Worm (Caenorhabditis elegans): ENCODE measurements around the gene pcp-3.

DNA sequence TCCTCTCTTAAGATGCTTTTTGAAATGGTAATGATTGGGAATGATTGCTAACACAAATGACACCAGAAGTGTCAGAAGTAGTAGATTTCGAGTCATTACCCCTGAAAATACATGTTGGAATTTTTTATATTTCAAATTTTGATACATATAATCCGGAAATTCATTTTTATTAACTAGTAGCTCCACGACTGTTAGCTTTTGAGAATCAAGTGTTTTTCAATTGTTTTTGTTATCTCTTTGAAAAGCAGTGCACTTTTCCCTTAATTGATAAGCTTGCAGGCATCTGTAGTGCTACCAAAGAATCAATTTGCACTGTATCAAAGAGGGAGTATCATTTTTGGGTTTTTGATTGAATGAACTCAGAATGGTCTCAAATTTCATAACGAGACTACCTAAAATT lies 6.2 kb upstream of the pcp-3 start, which contains the start of gene pcp-2:
- no peak for TF ChIP-seq rbr-2 (tag; optimal IDR thresholded peaks at IDR 0.05)
- no peak for TF ChIP-seq set-16 (GFP tag; IDR thresholded peaks at IDR 0.05)

Data from whole organism, L4 larva.